Fruit fly (Drosophila melanogaster): ENCODE data around the gene CG34244.

The CG34244 gene

dm6 chr3L:14217677-14218254, 18.0 kb downstream of the CG34244 start, which contains the start of gene CG7768:
Gene CG7768 (plus strand): TSS chr3L:14218204.
- TF ChIP-seq CG16779 (tag; optimal IDR thresholded peaks at IDR 0.05) (no peak), Eip78C (GFP tag) (peak; percentile 2), fkh (GFP tag; optimal IDR thresholded peaks at IDR 0.05) (peak; percentile 88), vri (GFP tag; optimal IDR thresholded peaks at IDR 0.05) (no peak), eg (GFP tag; IDR thresholded peaks at IDR 0.05) (0 out of 3 replicates have a peak, but pooled peaks have one; percentile 38), Smox (GFP tag; optimal IDR thresholded peaks at IDR 0.05) (no peak), Hr38 (GFP tag; optimal IDR thresholded peaks at IDR 0.05) (no peak), CG8632 (GFP tag; optimal IDR thresholded peaks at IDR 0.05) (no peak), cyc (GFP tag; optimal IDR thresholded peaks at IDR 0.05) (no peak)

dm6 chr3L:14216140-14216539, 19.6 kb downstream of the CG34244 start:
- TF ChIP-seq topi (GFP tag; optimal IDR thresholded peaks at IDR 0.05) (no peak), esn (GFP tag; optimal IDR thresholded peaks at IDR 0.05) (no peak), Ets96B (tag; optimal IDR thresholded peaks at IDR 0.05) (no peak), eg (GFP tag; IDR thresholded peaks at IDR 0.05) (no peak), CG4318 (GFP tag; optimal IDR thresholded peaks at IDR 0.05) (no peak), CG10631 (GFP tag; optimal IDR thresholded peaks at IDR 0.05) (no peak), dac (GFP tag; optimal IDR thresholded peaks at IDR 0.05) (no peak), Smox (GFP tag; optimal IDR thresholded peaks at IDR 0.05) (no peak), Sox14 (GFP tag; optimal IDR thresholded peaks at IDR 0.05) (no peak), CG10669 (GFP tag; optimal IDR thresholded peaks at IDR 0.05) (no peak), CG6854 (GFP tag; optimal IDR thresholded peaks at IDR 0.05) (no peak), fd85E (GFP tag; optimal IDR thresholded peaks at IDR 0.05) (no peak), lz (GFP tag; optimal IDR thresholded peaks at IDR 0.05) (no peak), vri (GFP tag; optimal IDR thresholded peaks at IDR 0.05) (no peak), net (GFP tag; optimal IDR thresholded peaks at IDR 0.05) (no peak), CG31627 (GFP tag; optimal IDR thresholded peaks at IDR 0.05) (no peak), CG8632 (GFP tag; optimal IDR thresholded peaks at IDR 0.05) (no peak)

- TF ChIP-seq CG6163 (GFP tag; IDR thresholded peaks at IDR 0.05) (no peak), CG6808 (GFP tag; optimal IDR thresholded peaks at IDR 0.05) (peak; percentile 100), spab (GFP tag; optimal IDR thresholded peaks at IDR 0.05) (no peak), CG8119 (GFP tag; IDR thresholded peaks at IDR 0.05) (no peak), CG16779 (tag; optimal IDR thresholded peaks at IDR 0.05) (no peak), Sox15 (GFP tag; optimal IDR thresholded peaks at IDR 0.05) (no peak), Hr38 (GFP tag; optimal IDR thresholded peaks at IDR 0.05) (no peak), CG10669 (GFP tag; optimal IDR thresholded peaks at IDR 0.05) (no peak)
These were observed 23.3 kb downstream of the CG34244 start for dm6 chr3L:14212300-14212893.

dm6 chr3L:14211616-14212015, 24.1 kb downstream of the CG34244 start:
- TF ChIP-seq Ets21C (GFP tag; optimal IDR thresholded peaks at IDR 0.05) (no peak), CG31627 (GFP tag; optimal IDR thresholded peaks at IDR 0.05) (no peak), achi (GFP tag; optimal IDR thresholded peaks at IDR 0.05) (no peak)

- TF ChIP-seq CG9139 (GFP tag; optimal IDR thresholded peaks at IDR 0.05) (no peak), Eip78C (GFP tag) (peak; percentile 54), esn (GFP tag; optimal IDR thresholded peaks at IDR 0.05) (no peak), dac (GFP tag; optimal IDR thresholded peaks at IDR 0.05) (no peak), CG7368 (GFP tag; optimal IDR thresholded peaks at IDR 0.05) (no peak), Sox15 (GFP tag; optimal IDR thresholded peaks at IDR 0.05) (no peak), spab (GFP tag; optimal IDR thresholded peaks at IDR 0.05) (no peak)
These were observed 26.8 kb downstream of the CG34244 start for dm6 chr3L:14208974-14209373.

All from whole organism, prepupa.